Fruit fly (Drosophila melanogaster) whole organism, embryonic: ENCODE data around the gene Lcp65Aa.
A peak's percentile ranks its signal among the peaks of the same experiment; 100 is the strongest.

Source experiments
- CG10209 ChIP-seq: fragments of 200-800 bp; sonication (Bioruptor generic); optimal IDR thresholded peaks from 3 replicates; lab custom pipeline; 2017; ENCODE audit warnings: missing biosample characterization, mild to moderate bottlenecking, missing genetic modification characterization, missing genetic modification reagents
- CG10462 ChIP-seq: fragments of 200-800 bp; sonication (Bioruptor generic); optimal IDR thresholded peaks from 2 replicates; lab custom pipeline; 2016; ENCODE audit warnings: missing biosample characterization, missing genetic modification characterization
- CG10543 ChIP-seq: fragments of 200-800 bp; sonication (Bioruptor generic); optimal IDR thresholded peaks from 3 replicates; lab custom pipeline; 2017; ENCODE audit warnings: missing biosample characterization, mild to moderate bottlenecking, missing genetic modification characterization, moderate library complexity
- CG11093 ChIP-seq: fragments of 200-800 bp; sonication (Bioruptor generic); IDR thresholded peaks from 3 replicates; pipeline ENCODE4 v1.3.6; 2022; ENCODE audit warnings: missing biosample characterization, missing genetic modification characterization
- CG11247 ChIP-seq: fragments of 200-800 bp; sonication (Bioruptor generic); IDR thresholded peaks from 2 replicates; pipeline ENCODE4 v1.3.6; 2022; ENCODE audit warnings: missing biosample characterization, missing genetic modification characterization
- CG11696 ChIP-seq: fragments of 200-800 bp; sonication (Bioruptor generic); IDR thresholded peaks from 2 replicates; pipeline ENCODE4 v1.3.6; 2022; ENCODE audit warnings: missing biosample characterization, missing genetic modification characterization
- CG13424 ChIP-seq: fragments of 200-800 bp; sonication (Bioruptor generic); optimal IDR thresholded peaks from 2 replicates; lab custom pipeline; 2019; ENCODE audit warnings: missing biosample characterization, mild to moderate bottlenecking, missing genetic modification characterization, moderate library complexity
- CG1647 ChIP-seq: fragments of 200-800 bp; sonication (Bioruptor generic); optimal IDR thresholded peaks from 3 replicates; lab custom pipeline; 2016; ENCODE audit warnings: missing biosample characterization, missing genetic modification characterization
- CG17359 ChIP-seq: fragments of 200-800 bp; sonication (Bioruptor generic); optimal IDR thresholded peaks from 3 replicates; lab custom pipeline; 2018; ENCODE audit warnings: missing biosample characterization, mild to moderate bottlenecking, missing genetic modification characterization, moderate library complexity
- CG17912 ChIP-seq: fragments of 200-800 bp; sonication (Bioruptor generic); optimal IDR thresholded peaks from 2 replicates; lab custom pipeline; 2018; ENCODE audit warnings: missing biosample characterization, mild to moderate bottlenecking, missing genetic modification characterization
- CG1792 ChIP-seq: fragments of 200-800 bp; sonication (Bioruptor generic); optimal IDR thresholded peaks from 2 replicates; lab custom pipeline; 2016; ENCODE audit warnings: missing biosample characterization, missing genetic modification characterization
- CG2116 ChIP-seq: fragments of 200-800 bp; sonication (Bioruptor generic); optimal IDR thresholded peaks from 3 replicates; lab custom pipeline; 2018; ENCODE audit warnings: missing biosample characterization, mild to moderate bottlenecking, missing genetic modification characterization
- CG31224 ChIP-seq: fragments of 200-800 bp; sonication (Bioruptor generic); IDR thresholded peaks from 2 replicates; pipeline ENCODE4 v1.3.6; 2022; ENCODE audit warnings: missing biosample characterization, missing genetic modification characterization
- CG32532 ChIP-seq: fragments of 200-800 bp; sonication (Bioruptor generic); IDR thresholded peaks from 2 replicates; pipeline ENCODE4 v1.3.6; 2022; ENCODE audit warnings: missing biosample characterization, missing genetic modification characterization
- CG4820 ChIP-seq: fragments of 200-800 bp; sonication (Bioruptor generic); optimal IDR thresholded peaks from 3 replicates; lab custom pipeline; 2016; ENCODE audit warnings: missing biosample characterization, missing genetic modification characterization
- CG5180 ChIP-seq: fragments of 200-800 bp; sonication (Bioruptor generic); optimal IDR thresholded peaks from 3 replicates; lab custom pipeline; 2017; ENCODE audit warnings: missing biosample characterization, missing genetic modification characterization, mild to moderate bottlenecking, moderate library complexity, missing genetic modification reagents
- CG8359 ChIP-seq: fragments of 200-800 bp; sonication (Bioruptor generic); optimal IDR thresholded peaks from 2 replicates; lab custom pipeline; 2017; ENCODE audit warnings: missing biosample characterization, mild to moderate bottlenecking, missing genetic modification characterization, borderline replicate concordance
- CG8388 ChIP-seq: fragments of 200-800 bp; sonication (Bioruptor generic); optimal IDR thresholded peaks from 2 replicates; lab custom pipeline; 2019; ENCODE audit warnings: missing biosample characterization, mild to moderate bottlenecking, missing genetic modification characterization, moderate library complexity
- CG9817 ChIP-seq: fragments of 200-800 bp; sonication (Bioruptor generic); optimal IDR thresholded peaks from 2 replicates; lab custom pipeline; 2018; ENCODE audit warnings: missing biosample characterization, mild to moderate bottlenecking, missing genetic modification characterization, moderate library complexity
- D ChIP-seq, 2 experiments: fragments of 200-800 bp in 1 of 2; fragments of >200 bp in 1 of 2; sonication (Bioruptor generic) in 1 of 2; optimal IDR thresholded peaks; 2 replicates in 1 of 2; 3 replicates in 1 of 2; lab custom pipeline; 2017; ENCODE audit warnings: mild to moderate bottlenecking in 1 of 2, missing biosample characterization in 1 of 2, missing genetic modification characterization in 1 of 2, missing genetic modification reagents in 1 of 2
- Eip74EF ChIP-seq, 2 experiments: fragments of 200-800 bp in 1 of 2; fragments of >200 bp in 1 of 2; sonication (Bioruptor generic) in 1 of 2; optimal IDR thresholded peaks; 2 replicates each; lab custom pipeline; 2017 to 2019; ENCODE audit warnings: missing biosample characterization in 2 of 2, missing genetic modification characterization in 2 of 2, mild to moderate bottlenecking in 1 of 2, moderate library complexity in 1 of 2
- Fer1 ChIP-seq: fragments of 200-800 bp; sonication (Bioruptor generic); optimal IDR thresholded peaks from 2 replicates; lab custom pipeline; 2017; ENCODE audit warnings: missing biosample characterization, mild to moderate bottlenecking, missing genetic modification characterization
- HLH3B ChIP-seq: fragments of 200-800 bp; sonication (Bioruptor generic); IDR thresholded peaks from 2 replicates; pipeline ENCODE4 v1.3.6; 2022; ENCODE audit warnings: missing biosample characterization, missing genetic modification characterization
- Hsf ChIP-seq: fragments of 200-800 bp; sonication (Bioruptor generic); optimal IDR thresholded peaks from 3 replicates; lab custom pipeline; 2016; ENCODE audit warnings: missing biosample characterization, missing genetic modification characterization
- Kr ChIP-seq: fragments of 200-800 bp; sonication (Bioruptor generic); optimal IDR thresholded peaks from 2 replicates; lab custom pipeline; 2017; ENCODE audit warnings: missing biosample characterization, mild to moderate bottlenecking, missing genetic modification characterization
- Lim3 ChIP-seq: fragments of 200-800 bp; sonication (Bioruptor generic); IDR thresholded peaks from 2 replicates; pipeline ENCODE4 v1.3.6; 2022; ENCODE audit warnings: missing biosample characterization, missing genetic modification characterization
- Vsx1 ChIP-seq: fragments of 200-800 bp; sonication (Bioruptor generic); optimal IDR thresholded peaks from 2 replicates; lab custom pipeline; 2017; ENCODE audit warnings: missing biosample characterization, mild to moderate bottlenecking, missing genetic modification characterization, missing genetic modification reagents
- ab ChIP-seq: fragments of 200-800 bp; sonication (Bioruptor generic); optimal IDR thresholded peaks from 2 replicates; lab custom pipeline; 2016; ENCODE audit warnings: missing biosample characterization, missing genetic modification characterization
- amos ChIP-seq: fragments of 200-800 bp; sonication (Bioruptor generic); IDR thresholded peaks from 2 replicates; pipeline ENCODE4 v1.3.6; 2022; ENCODE audit warnings: missing biosample characterization, missing genetic modification characterization; ENCODE audit not compliant: partially characterized antibody
- aop ChIP-seq: fragments of 200-800 bp; sonication (Bioruptor generic); IDR thresholded peaks from 2 replicates; pipeline ENCODE4 v1.3.6; 2022; ENCODE audit warnings: missing biosample characterization, missing genetic modification characterization
- chinmo ChIP-seq: fragments of 200-800 bp; sonication (Bioruptor generic); IDR thresholded peaks from 4 replicates; pipeline ENCODE4 v1.3.6; 2022; ENCODE audit warnings: missing biosample characterization, missing genetic modification characterization; ENCODE audit not compliant: partially characterized antibody
- cwo ChIP-seq: fragments of 200-800 bp; sonication (Bioruptor generic); optimal IDR thresholded peaks from 3 replicates; lab custom pipeline; 2017; ENCODE audit warnings: missing biosample characterization, missing genetic modification characterization, mild to moderate bottlenecking, moderate library complexity, missing genetic modification reagents
- kah ChIP-seq: fragments of 200-800 bp; sonication (Bioruptor generic); optimal IDR thresholded peaks from 2 replicates; lab custom pipeline; 2018; ENCODE audit warnings: missing biosample characterization, mild to moderate bottlenecking, missing genetic modification characterization
- klu ChIP-seq: fragments of 200-800 bp; sonication (Bioruptor generic); IDR thresholded peaks from 2 replicates; pipeline ENCODE4 v1.3.6; 2022; ENCODE audit warnings: missing biosample characterization, missing genetic modification characterization
- lola ChIP-seq, 3 experiments: fragments of >200 bp in 2 of 3; fragments of 200-800 bp in 1 of 3; sonication (Bioruptor generic) in 1 of 3; optimal IDR thresholded peaks; 2 replicates each; lab custom pipeline; 2017 to 2019; ENCODE audit warnings: missing biosample characterization in 3 of 3, missing genetic modification characterization in 3 of 3, mild to moderate bottlenecking in 1 of 3, moderate library complexity in 1 of 3
- pros ChIP-seq: fragments of 200-800 bp; sonication (Bioruptor generic); optimal IDR thresholded peaks from 3 replicates; lab custom pipeline; 2019; ENCODE audit warnings: missing biosample characterization, mild to moderate bottlenecking, missing genetic modification characterization, moderate library complexity
- sd ChIP-seq: fragments of 200-800 bp; sonication (Bioruptor generic); optimal IDR thresholded peaks from 3 replicates; lab custom pipeline; 2018; ENCODE audit warnings: missing biosample characterization, mild to moderate bottlenecking, missing genetic modification characterization, moderate library complexity
- sna ChIP-seq: fragments of 200-800 bp; sonication (Bioruptor generic); IDR thresholded peaks from 2 replicates; pipeline ENCODE4 v1.3.6; 2022; ENCODE audit warnings: missing biosample characterization, missing genetic modification characterization; ENCODE audit not compliant: partially characterized antibody
- sr ChIP-seq: fragments of 200-800 bp; sonication (Bioruptor generic); IDR thresholded peaks from 3 replicates; pipeline ENCODE4 v1.3.6; 2022; ENCODE audit warnings: missing biosample characterization, missing genetic modification characterization
- vvl ChIP-seq: fragments of 200-800 bp; sonication (Bioruptor generic); IDR thresholded peaks from 2 replicates; pipeline ENCODE4 v1.3.6; 2022; ENCODE audit warnings: missing biosample characterization, missing genetic modification characterization
- wor ChIP-seq: fragments of 200-800 bp; sonication (Bioruptor generic); IDR thresholded peaks from 2 replicates; pipeline ENCODE4 v1.3.6; 2022; ENCODE audit warnings: missing biosample characterization, missing genetic modification characterization
- z ChIP-seq: fragments of 200-800 bp; sonication (Bioruptor generic); IDR thresholded peaks from 3 replicates; pipeline ENCODE4 v1.3.6; 2022; ENCODE audit warnings: missing biosample characterization, missing genetic modification characterization
- zen ChIP-seq: fragments of 200-800 bp; sonication (Bioruptor generic); optimal IDR thresholded peaks from 3 replicates; lab custom pipeline; 2018; ENCODE audit warnings: missing biosample characterization, mild to moderate bottlenecking, missing genetic modification characterization, moderate library complexity

The Lcp65Aa gene

dm6 chr3L:6124616-6125408 lies 26.3 kb upstream of the Lcp65Aa start (continued):
- TF ChIP-seq D (optimal IDR thresholded peaks at IDR 0.05; lab: Kevin White, UChicago) (no peak), D (GFP tag; optimal IDR thresholded peaks at IDR 0.05; lab: Kevin White, UChicago) (peak; percentile 76)

- TF ChIP-seq sr (no peak), cwo (GFP tag; lab: Kevin White, UChicago) (no peak), D (optimal IDR thresholded peaks at IDR 0.05; lab: Kevin White, UChicago) (peak; percentile 60), D (GFP tag; optimal IDR thresholded peaks at IDR 0.05; lab: Kevin White, UChicago) (no peak), Kr (GFP tag; lab: Kevin White, UChicago) (no peak), Fer1 (GFP tag; lab: Kevin White, UChicago) (no peak), CG10209 (GFP tag; lab: Kevin White, UChicago) (no peak), CG13424 (tag; lab: Kevin White, UChicago) (no peak), kah (no peak), wor (GFP tag; lab: Robert Waterston, UW) (no peak), chinmo (no peak), Hsf (GFP tag; lab: Kevin White, UChicago) (no peak), CG5180 (GFP tag; lab: Kevin White, UChicago) (peak; percentile 75)
Measured at dm6 chr3L:6125409-6125689, 25.8 kb upstream of the Lcp65Aa start.

DNA sequence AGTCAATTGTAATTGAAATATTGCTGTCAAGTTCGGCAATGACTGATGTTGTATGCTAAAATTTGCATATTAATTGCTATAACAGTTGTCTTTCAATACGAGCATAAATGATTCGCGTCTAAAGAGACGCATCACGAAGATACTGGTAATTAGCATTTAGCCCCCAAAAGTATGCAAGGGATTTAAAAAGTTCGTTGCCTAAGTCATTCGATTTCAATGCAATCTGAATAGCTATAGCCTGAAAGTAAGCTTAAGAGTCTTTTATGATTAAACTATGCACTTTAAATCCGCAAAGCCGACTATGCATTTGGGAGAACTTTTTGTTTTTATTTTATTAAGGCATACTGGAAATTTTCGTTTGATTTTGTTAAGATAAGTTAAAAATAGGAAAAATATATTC lies 21.5 kb upstream of the Lcp65Aa start:
- TF ChIP-seq CG11247 (GFP tag; lab: Robert Waterston, UW) (peak; percentile 88), HLH3B (GFP tag; lab: Robert Waterston, UW) (no peak), sna (GFP tag; lab: Robert Waterston, UW) (no peak), CG1792 (GFP tag; lab: Kevin White, UChicago) (no peak), CG9817 (no peak), amos (GFP tag; lab: Robert Waterston, UW) (peak; percentile 12; the same call in 1 of the 2 replicates), CG17359 (tag; lab: Kevin White, UChicago) (no peak), CG10462 (GFP tag; lab: Kevin White, UChicago) (no peak), zen (tag; lab: Kevin White, UChicago) (peak; percentile 63), klu (no peak), CG4820 (GFP tag; lab: Kevin White, UChicago) (no peak), sd (tag; lab: Kevin White, UChicago) (no peak), pros (peak; percentile 24), CG8359 (no peak), CG10543 (GFP tag; lab: Kevin White, UChicago) (no peak), CG8388 (no peak), CG31224 (GFP tag; lab: Robert Waterston, UW) (no peak), CG2116 (GFP tag; lab: Kevin White, UChicago) (no peak), Vsx1 (GFP tag; lab: Kevin White, UChicago) (peak; percentile 48), ab (GFP tag; lab: Kevin White, UChicago) (no peak), CG17912 (no peak), CG32532 (GFP tag; lab: Robert Waterston, UW) (no peak), lola (GFP tag; optimal IDR thresholded peaks at IDR 0.05; lab: Kevin White, UChicago) (peak in 1 of 3 experiments; percentile 38), CG1647 (GFP tag; lab: Kevin White, UChicago) (no peak), z (GFP tag; lab: Robert Waterston, UW) (no peak), Lim3 (GFP tag; lab: Robert Waterston, UW) (no peak), aop (GFP tag; lab: Robert Waterston, UW) (no peak), CG11696 (GFP tag; lab: Robert Waterston, UW) (no peak), Eip74EF (GFP tag; optimal IDR thresholded peaks at IDR 0.05; lab: Kevin White, UChicago) (no peak), vvl (GFP tag; lab: Robert Waterston, UW) (peak; percentile 84), CG11093 (GFP tag; lab: Robert Waterston, UW) (no peak)
- TF ChIP-seq, all 482 proteins: peak for 7
